Worm (Caenorhabditis elegans) whole organism, young adult: Measurements from ENCODE around the gene pfd-5.

Experiments used
- F23B12.7 ChIP-seq: sonication (generic microtip); optimal IDR thresholded peaks from 2 replicates; lab custom pipeline; 2017; ENCODE audit warnings: missing genetic modification characterization, mild to moderate bottlenecking, missing compliant biosample characterization, antibody characterized with exemption, moderate library complexity; ENCODE audit not compliant: insufficient read depth
- K12H6.12 ChIP-seq: fragments of 200-800 bp; sonication (Bioruptor generic); optimal IDR thresholded peaks from 2 replicates; lab custom pipeline; 2018; ENCODE audit warnings: mild to moderate bottlenecking, missing genetic modification characterization, missing compliant biosample characterization
- ZK185.1 ChIP-seq: sonication (generic microtip); optimal IDR thresholded peaks from 2 replicates; lab custom pipeline; 2016; ENCODE audit warnings: mild to moderate bottlenecking, missing genetic modification characterization, missing compliant biosample characterization; ENCODE audit not compliant: poor library complexity, severe bottlenecking
- ama-1 ChIP-seq, 3 experiments: fragments of 150-350 bp in 1 of 3; sonication (generic microtip) in 2 of 3; optimal IDR thresholded peaks; 2 replicates each; lab custom pipeline; 2014 to 2018; ENCODE audit warnings: missing biosample characterization in 2 of 3, missing genetic modification characterization in 2 of 3, missing genetic modification reagents in 2 of 3
- bed-2 ChIP-seq: fragments of 200-800 bp; sonication (Bioruptor generic); IDR thresholded peaks from 2 replicates; pipeline ENCODE4 v1.3.6; 2022; ENCODE audit warnings: missing genetic modification reagents, missing genetic modification characterization, missing compliant biosample characterization
- cebp-1 ChIP-seq, 2 experiments: fragments of 200-800 bp in 1 of 2; sonication (Bioruptor generic) in 1 of 2; sonication (generic microtip) in 1 of 2; IDR thresholded peaks in 1 of 2; optimal IDR thresholded peaks in 1 of 2; 2 replicates each; pipeline versions ENCODE4 v1.3.6 to Lab custom; 2017 to 2022; ENCODE audit warnings: missing compliant biosample characterization in 2 of 2, missing genetic modification characterization in 2 of 2, mild to moderate bottlenecking in 1 of 2, missing genetic modification reagents in 1 of 2, moderate library complexity in 1 of 2
- him-1 ChIP-seq: sonication (generic microtip); optimal IDR thresholded peaks from 2 replicates; lab custom pipeline; 2016; ENCODE audit warnings: missing genotype, missing genetic modification reagents, missing genetic modification characterization, missing compliant biosample characterization
- hlh-26 ChIP-seq: fragments of 200-800 bp; sonication (Bioruptor generic); conservative IDR thresholded peaks from 2 replicates; pipeline ENCODE4 v1.3.6; 2022; ENCODE audit warnings: missing genetic modification reagents, missing genetic modification characterization, missing compliant biosample characterization
- lsy-27 ChIP-seq: sonication (generic microtip); optimal IDR thresholded peaks from 2 replicates; lab custom pipeline; 2017; ENCODE audit warnings: missing genetic modification characterization, mild to moderate bottlenecking, missing compliant biosample characterization, antibody characterized with exemption, missing genotype, borderline replicate concordance; ENCODE audit not compliant: insufficient read depth
- madf-6 ChIP-seq: fragments of 200-800 bp; sonication (Bioruptor generic); IDR thresholded peaks from 2 replicates; pipeline ENCODE4 v1.3.6; 2022; ENCODE audit warnings: missing genetic modification reagents, missing genetic modification characterization, missing compliant biosample characterization
- pha-4 ChIP-seq: fragments of 150-350 bp; sonication (generic microtip); optimal IDR thresholded peaks from 2 replicates; lab custom pipeline; 2014; ENCODE audit warnings: missing biosample characterization, missing genetic modification reagents, missing genetic modification characterization
- snpc-4 ChIP-seq, 5 experiments: fragments of 150-350 bp in 1 of 5; sonication (generic microtip) in 4 of 5; optimal IDR thresholded peaks; 2 replicates each; lab custom pipeline; 2014 to 2018; ENCODE audit warnings: missing genetic modification characterization in 5 of 5, missing biosample characterization in 3 of 5, antibody characterized with exemption in 2 of 5, mild to moderate bottlenecking in 2 of 5, missing compliant biosample characterization in 2 of 5, missing genotype in 2 of 5, moderate library complexity in 2 of 5, missing genetic modification reagents in 1 of 5
- xnd-1 ChIP-seq: sonication (generic microtip); optimal IDR thresholded peaks from 2 replicates; lab custom pipeline; 2016; ENCODE audit warnings: missing genotype, missing genetic modification reagents, missing genetic modification characterization, missing compliant biosample characterization
- ztf-6 ChIP-seq: fragments of 200-800 bp; sonication (Bioruptor generic); IDR thresholded peaks from 2 replicates; pipeline ENCODE4 v1.3.6; 2022; ENCODE audit warnings: missing genetic modification reagents, missing genetic modification characterization, missing compliant biosample characterization

DNA sequence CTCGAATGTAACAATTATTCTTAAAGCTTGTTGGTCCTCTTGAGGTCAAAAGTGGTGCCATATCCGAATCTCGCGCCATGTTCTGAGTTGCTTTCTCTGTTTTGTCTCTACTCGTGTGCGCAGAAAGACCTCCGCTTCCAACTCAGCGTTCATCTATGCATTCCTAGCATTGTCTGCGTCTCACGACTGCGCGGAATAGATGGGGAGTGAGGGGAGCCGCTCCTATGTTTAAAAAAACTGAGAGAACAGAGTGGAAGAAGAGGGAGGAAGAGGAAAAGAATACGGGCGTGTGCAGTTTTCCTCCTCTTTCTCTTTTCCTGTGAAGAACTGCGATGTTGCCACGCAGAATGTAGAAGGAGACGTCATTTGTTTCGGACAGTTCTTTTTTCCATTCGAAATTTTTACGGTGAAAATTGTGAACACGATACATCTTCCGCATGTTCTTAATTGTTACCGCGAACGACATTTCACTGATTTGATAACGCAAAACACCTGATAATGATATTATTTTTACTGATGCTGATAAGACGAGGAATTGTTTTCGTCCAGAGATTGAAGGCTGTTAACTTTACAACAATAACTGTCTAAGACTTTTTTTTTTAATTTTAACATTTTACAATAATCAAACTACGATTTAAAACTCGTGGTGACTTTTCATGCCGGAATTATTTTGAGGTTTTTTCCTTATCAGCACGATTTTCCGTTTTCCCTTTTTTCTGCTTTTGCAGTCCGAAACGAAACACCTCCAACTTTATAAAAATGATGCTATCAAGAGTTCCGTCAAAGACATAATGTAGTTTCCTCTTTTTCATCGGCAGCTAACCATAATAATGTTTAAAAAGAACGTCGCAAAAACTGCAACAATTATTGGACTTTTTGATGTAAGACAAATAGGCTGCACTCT, 31.8 kb downstream of the pfd-5 start:
- TF ChIP-seq madf-6 (no peak), K12H6.12 (tag; lab: Kevin White, UChicago) (peak; percentile 43), lsy-27 (tag; lab: Kevin White, UChicago) (no peak), cebp-1 (GFP tag; IDR thresholded peaks at IDR 0.05; lab: Robert Waterston, UW) (no peak), cebp-1 (tag; optimal IDR thresholded peaks at IDR 0.05; lab: Kevin White, UChicago) (peak; percentile 49), hlh-26 (GFP tag; lab: Robert Waterston, UW) (no peak), ztf-6 (GFP tag; lab: Robert Waterston, UW) (no peak), snpc-4 (GFP tag; optimal IDR thresholded peaks at IDR 0.05; lab: Kevin White, UChicago) (no peak), snpc-4 (tag; optimal IDR thresholded peaks at IDR 0.05; lab: Kevin White, UChicago) (no peak), pha-4 (tag; lab: Kevin White, UChicago) (no peak), xnd-1 (tag; lab: Kevin White, UChicago) (no peak), F23B12.7 (tag; lab: Kevin White, UChicago) (no peak), ama-1 (optimal IDR thresholded peaks at IDR 0.05; lab: Kevin White, UChicago) (no peak), ama-1 (GFP tag; optimal IDR thresholded peaks at IDR 0.05; lab: Kevin White, UChicago) (no peak), ZK185.1 (tag; lab: Kevin White, UChicago) (no peak), him-1 (tag; lab: Kevin White, UChicago) (no peak), bed-2 (GFP tag; lab: Robert Waterston, UW) (no peak)
